Worm (Caenorhabditis elegans) whole organism, L4 larva: ENCODE measurements around the gene glr-6.

Experiments
- aly-2 ChIP-seq: sonication (generic microtip); optimal IDR thresholded peaks from 2 replicates; lab custom pipeline; 2018; ENCODE audit warnings: missing biosample characterization, missing genetic modification characterization
- nhr-6 ChIP-seq: fragments of 150-350 bp; optimal IDR thresholded peaks from 2 replicates; lab custom pipeline; 2014; ENCODE audit warnings: missing biosample characterization, missing genetic modification characterization

- TF ChIP-seq aly-2 (tag; lab: Kevin White, UChicago) = no peak
- TF ChIP-seq nhr-6 (tag; lab: Kevin White, UChicago) = no peak
These were observed 48.9 kb upstream of the glr-6 start, which contains the start of gene unc-6 for ce11 chrX:6889374-6889773.
